Worm (Caenorhabditis elegans): ENCODE data around the gene dcaf-1.

dcaf-1 gene

DNA sequence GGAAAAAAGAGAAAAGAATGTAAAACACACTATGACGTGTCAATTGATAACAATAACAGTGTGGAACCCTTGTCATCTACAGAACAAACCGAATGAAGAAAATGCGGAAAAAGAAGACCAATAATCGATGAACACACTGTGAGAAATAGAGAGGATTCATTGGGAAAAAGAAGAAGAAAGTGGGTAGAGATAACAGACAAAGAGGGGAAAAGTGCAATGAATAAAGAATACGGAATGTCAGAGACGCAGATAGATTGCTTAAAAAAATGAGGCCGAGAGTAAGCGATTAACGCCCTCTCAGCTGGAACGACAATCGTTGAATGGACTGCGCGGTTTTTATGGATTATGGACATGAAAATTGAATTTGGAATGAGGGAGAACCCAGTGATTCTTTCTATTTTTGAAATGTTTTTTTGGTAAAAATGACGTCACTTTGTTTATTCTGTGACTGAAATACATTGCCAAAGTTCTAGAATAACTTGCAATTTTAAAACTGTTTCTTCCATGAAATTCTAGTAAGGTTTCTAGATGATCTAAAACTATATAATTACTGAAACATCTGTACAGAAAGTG lies 58.6 kb downstream of the dcaf-1 start, which contains the start of gene amph-1 (continued):
- no peak for TF ChIP-seq gei-8 (GFP tag; optimal IDR thresholded peaks at IDR 0.05)
- peak; percentile 35 for TF ChIP-seq mep-1 (tag; optimal IDR thresholded peaks at IDR 0.05)
- no peak for TF ChIP-seq daf-8 (GFP tag; IDR thresholded peaks at IDR 0.05)
- TF ChIP-seq jun-1 (tag; optimal IDR thresholded peaks at IDR 0.05) = no peak
- no peak for TF ChIP-seq F37D6.2 (tag; optimal IDR thresholded peaks at IDR 0.05)
- no peak for TF ChIP-seq mes-2 (tag; optimal IDR thresholded peaks at IDR 0.05; ENCODE audit: poor library complexity, severe bottlenecking)
- TF ChIP-seq ceh-20 (GFP tag; IDR thresholded peaks at IDR 0.05) = no peak
- TF ChIP-seq mdl-1 (tag; optimal IDR thresholded peaks at IDR 0.05) = no peak
- TF ChIP-seq nhr-237 (tag; optimal IDR thresholded peaks at IDR 0.05) = no peak
- no peak for TF ChIP-seq egl-43 (GFP tag; IDR thresholded peaks at IDR 0.05)
- no peak for TF ChIP-seq lin-1 (GFP tag; IDR thresholded peaks at IDR 0.05)
- TF ChIP-seq zip-2 (tag; optimal IDR thresholded peaks at IDR 0.05) = no peak
- TF ChIP-seq saeg-2 (GFP tag; IDR thresholded peaks at IDR 0.05) = no peak
- no peak for TF ChIP-seq T20F7.1 (GFP tag; optimal IDR thresholded peaks at IDR 0.05)
- no peak for TF ChIP-seq lin-15B (tag; optimal IDR thresholded peaks at IDR 0.05)
- peak; percentile 56 for TF ChIP-seq nhr-28 (tag; optimal IDR thresholded peaks at IDR 0.05)
- no peak for TF ChIP-seq aly-2 (tag; optimal IDR thresholded peaks at IDR 0.05)
- TF ChIP-seq ceh-44 (GFP tag; IDR thresholded peaks at IDR 0.05) = no peak
- peak; percentile 41 for TF ChIP-seq cey-2 (tag; optimal IDR thresholded peaks at IDR 0.05; ENCODE audit: borderline replicate concordance, insufficient read depth)
- no peak for TF ChIP-seq D1046.2 (GFP tag; IDR thresholded peaks at IDR 0.05)
- TF ChIP-seq nhr-11 (tag; optimal IDR thresholded peaks at IDR 0.05) = peak; percentile 11
- no peak for TF ChIP-seq lin-13 (GFP tag; optimal IDR thresholded peaks at IDR 0.05)
- no peak for TF ChIP-seq nhr-41 (GFP tag; IDR thresholded peaks at IDR 0.05)
- no peak for TF ChIP-seq ceh-28 (tag; optimal IDR thresholded peaks at IDR 0.05)
